Fruit fly (Drosophila melanogaster): Measurements from ENCODE around the gene CG44195.

DNA sequence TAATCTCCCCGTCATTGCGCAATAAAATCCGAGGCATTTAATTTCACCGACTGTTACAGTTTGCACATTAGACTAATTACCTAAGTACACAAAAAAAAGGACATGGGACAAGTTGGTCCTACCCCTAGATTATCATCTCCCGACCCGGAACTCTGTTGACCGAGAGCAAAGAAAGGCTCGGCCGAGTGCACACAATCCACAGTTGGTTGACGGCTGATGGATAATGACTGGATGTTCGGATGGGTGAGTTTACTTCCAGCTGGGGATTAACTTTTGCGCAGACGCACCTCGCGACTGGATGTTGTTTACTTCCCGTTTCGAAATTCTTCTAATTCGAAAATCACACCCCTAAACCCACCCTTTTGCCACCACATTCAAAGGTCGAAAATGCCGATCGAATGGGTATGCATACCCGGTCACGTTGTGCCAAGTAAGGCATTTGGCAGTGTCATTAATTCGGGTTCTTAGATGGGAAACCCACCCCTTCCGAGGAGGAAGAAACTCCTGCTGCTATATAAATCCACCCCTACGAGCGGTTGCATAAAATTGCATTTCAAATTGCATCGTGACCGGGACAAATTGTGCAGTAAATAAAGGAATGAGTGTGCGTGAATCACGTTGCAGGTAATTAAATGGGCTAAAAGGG is 19.0 kb upstream of the CG44195 start:
- TF ChIP-seq CG9797 (GFP tag; optimal IDR thresholded peaks at IDR 0.05) (no peak), Scr (GFP tag; IDR thresholded peaks at IDR 0.05; ENCODE audit: partially characterized antibody) (no peak), CG8478 (optimal IDR thresholded peaks at IDR 0.05) (no peak), Ets65A (GFP tag) (peak; percentile 60)
